Worm (Caenorhabditis elegans) whole organism, early embryonic: ENCODE data around the gene lgmn-1.

Source experiments
- B0310.2 ChIP-seq: sonication (generic microtip); optimal IDR thresholded peaks from 2 replicates; lab custom pipeline; 2016; ENCODE audit warnings: mild to moderate bottlenecking, missing genetic modification characterization, missing compliant biosample characterization
- F13C5.2 ChIP-seq: sonication (generic microtip); optimal IDR thresholded peaks from 2 replicates; lab custom pipeline; 2017; ENCODE audit warnings: mild to moderate bottlenecking, missing genetic modification characterization, inconsistent platforms, missing compliant biosample characterization
- aly-1 ChIP-seq: sonication (generic microtip); optimal IDR thresholded peaks from 2 replicates; lab custom pipeline; 2016; ENCODE audit warnings: missing genetic modification characterization, missing compliant biosample characterization
- ama-1 ChIP-seq: fragments of 150-350 bp; optimal IDR thresholded peaks from 2 replicates; lab custom pipeline; 2014
- ceh-13 ChIP-seq: fragments of 200-800 bp; sonication (Bioruptor generic); optimal IDR thresholded peaks from 2 replicates; lab custom pipeline; 2018; ENCODE audit warnings: mild to moderate bottlenecking, missing genetic modification characterization, missing compliant biosample characterization
- ceh-36 ChIP-seq: sonication (generic microtip); optimal IDR thresholded peaks from 2 replicates; lab custom pipeline; 2016; ENCODE audit warnings: missing genetic modification characterization, inconsistent platforms, missing compliant biosample characterization
- ets-7 ChIP-seq: sonication (generic microtip); optimal IDR thresholded peaks from 2 replicates; lab custom pipeline; 2016; ENCODE audit warnings: missing genotype, missing genetic modification characterization, missing compliant biosample characterization
- flt-1 ChIP-seq: fragments of 200-800 bp; sonication (Bioruptor generic); IDR thresholded peaks from 2 replicates; pipeline ENCODE4 v1.3.6; 2022; ENCODE audit warnings: missing genetic modification characterization, missing compliant biosample characterization
- hmbx-1 ChIP-seq: sonication (generic microtip); optimal IDR thresholded peaks from 2 replicates; lab custom pipeline; 2016; ENCODE audit warnings: mild to moderate bottlenecking, missing genetic modification characterization, missing compliant biosample characterization
- hmg-4 ChIP-seq: fragments of 200-800 bp; sonication (Bioruptor generic); optimal IDR thresholded peaks from 2 replicates; lab custom pipeline; 2018; ENCODE audit warnings: mild to moderate bottlenecking, missing genetic modification characterization, missing compliant biosample characterization
- hnd-1 ChIP-seq: sonication (generic microtip); optimal IDR thresholded peaks from 2 replicates; lab custom pipeline; 2016; ENCODE audit warnings: missing genetic modification characterization, missing compliant biosample characterization
- pes-1 ChIP-seq: fragments of 200-800 bp; sonication (Bioruptor generic); IDR thresholded peaks from 2 replicates; pipeline ENCODE4 v1.3.6; 2022; ENCODE audit warnings: missing genetic modification reagents, missing genetic modification characterization, missing compliant biosample characterization
- scrt-1 ChIP-seq: fragments of 200-800 bp; sonication (Bioruptor generic); IDR thresholded peaks from 2 replicates; pipeline ENCODE4 v1.3.6; 2022; ENCODE audit warnings: missing genetic modification characterization, missing compliant biosample characterization
- sea-1 ChIP-seq: fragments of 200-800 bp; sonication (Bioruptor generic); conservative IDR thresholded peaks from 2 replicates; pipeline ENCODE4 v1.3.6; 2022; ENCODE audit warnings: missing genetic modification characterization, missing compliant biosample characterization
- tbx-11 ChIP-seq: fragments of 200-800 bp; sonication (Bioruptor generic); IDR thresholded peaks from 2 replicates; pipeline ENCODE4 v1.3.6; 2022; ENCODE audit warnings: missing genetic modification characterization, missing compliant biosample characterization
- tbx-37 ChIP-seq: fragments of 200-800 bp; sonication (Bioruptor generic); conservative IDR thresholded peaks from 2 replicates; pipeline ENCODE4 v1.3.6; 2022; ENCODE audit warnings: missing genetic modification reagents, missing genetic modification characterization, missing compliant biosample characterization
- tra-4 ChIP-seq: sonication (generic microtip); optimal IDR thresholded peaks from 2 replicates; lab custom pipeline; 2017; ENCODE audit warnings: missing genetic modification characterization, missing compliant biosample characterization

The lgmn-1 gene

DNA sequence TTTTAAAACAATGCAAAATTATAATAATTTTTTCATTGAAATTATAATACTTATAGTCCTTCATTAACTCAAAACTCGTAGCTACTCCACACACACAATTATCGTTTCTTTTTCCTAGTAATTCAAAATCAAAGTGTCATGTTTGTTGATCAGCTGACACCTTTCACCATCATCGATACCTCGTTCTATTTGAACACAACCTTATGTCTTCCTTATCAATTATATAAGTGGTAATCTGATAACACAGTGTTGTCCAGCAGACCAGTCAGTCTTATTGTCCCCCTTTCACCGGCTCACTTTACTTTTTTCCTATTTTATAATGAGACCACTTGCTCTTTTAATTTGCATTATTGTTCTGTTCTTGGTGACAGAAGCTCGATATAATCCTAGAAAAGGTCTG, at the start of gene lgmn-1, which contains the start of gene T28H10.2:
Gene lgmn-1, plus strand, starts transcription at position 284 of the 400 bp plus-strand sequence.
Gene T28H10.2, minus strand, starts transcription at position 177 of the 400 bp plus-strand sequence.
- no peak for TF ChIP-seq hnd-1
- TF ChIP-seq hmbx-1 (tag; lab: Kevin White, UChicago) = no peak
- no peak for TF ChIP-seq ama-1 (lab: Kevin White, UChicago)
- no peak for TF ChIP-seq scrt-1 (GFP tag; lab: Robert Waterston, UW)
- no peak for TF ChIP-seq pes-1 (GFP tag; lab: Robert Waterston, UW)
- no peak for TF ChIP-seq ceh-13 (GFP tag; lab: Kevin White, UChicago)
- TF ChIP-seq flt-1 = no peak
- TF ChIP-seq tbx-11 = no peak
- no peak for TF ChIP-seq hmg-4 (GFP tag; lab: Kevin White, UChicago)
- no peak for TF ChIP-seq sea-1 (GFP tag; lab: Robert Waterston, UW)
- TF ChIP-seq F13C5.2 = no peak
- TF ChIP-seq ets-7 (tag; lab: Kevin White, UChicago) = no peak
- no peak for TF ChIP-seq ceh-36 (tag; lab: Kevin White, UChicago)
- no peak for TF ChIP-seq tbx-37 (GFP tag; lab: Robert Waterston, UW)
- no peak for TF ChIP-seq aly-1
- no peak for TF ChIP-seq B0310.2 (tag; lab: Kevin White, UChicago)
- TF ChIP-seq tra-4 (tag; lab: Kevin White, UChicago) = no peak

- TF ChIP-seq hmg-4 (GFP tag; lab: Kevin White, UChicago) (peak; percentile 43), flt-1 (no peak), aly-1 (no peak), ceh-36 (tag; lab: Kevin White, UChicago) (no peak), pes-1 (GFP tag; lab: Robert Waterston, UW) (no peak)
Measured at ce11 chrV:12465399-12465798, 47.5 kb upstream of the lgmn-1 start.

- no peak for TF ChIP-seq hmg-4 (GFP tag; lab: Kevin White, UChicago)
- no peak for TF ChIP-seq hmbx-1 (tag; lab: Kevin White, UChicago)
- no peak for TF ChIP-seq tbx-11
- TF ChIP-seq sea-1 (GFP tag; lab: Robert Waterston, UW) = no peak
- TF ChIP-seq B0310.2 (tag; lab: Kevin White, UChicago) = no peak
- TF ChIP-seq F13C5.2 = no peak
- no peak for TF ChIP-seq tra-4 (tag; lab: Kevin White, UChicago)
- no peak for TF ChIP-seq ceh-36 (tag; lab: Kevin White, UChicago)
- no peak for TF ChIP-seq ceh-13 (GFP tag; lab: Kevin White, UChicago)
- TF ChIP-seq ets-7 (tag; lab: Kevin White, UChicago) = no peak
- TF ChIP-seq hnd-1 = no peak
- TF ChIP-seq aly-1 = no peak
- TF ChIP-seq ama-1 (lab: Kevin White, UChicago) = no peak
- TF ChIP-seq scrt-1 (GFP tag; lab: Robert Waterston, UW) = no peak
- TF ChIP-seq flt-1 = no peak
- no peak for TF ChIP-seq tbx-37 (GFP tag; lab: Robert Waterston, UW)
- TF ChIP-seq pes-1 (GFP tag; lab: Robert Waterston, UW) = no peak
Measured at ce11 chrV:12466653-12467052, 46.2 kb upstream of the lgmn-1 start.

ce11 chrV:12467755-12468154, 45.1 kb upstream of the lgmn-1 start:
- TF ChIP-seq hmbx-1 (tag; lab: Kevin White, UChicago) (no peak), scrt-1 (GFP tag; lab: Robert Waterston, UW) (no peak), flt-1 (no peak), pes-1 (GFP tag; lab: Robert Waterston, UW) (no peak), tra-4 (tag; lab: Kevin White, UChicago) (no peak), tbx-11 (no peak), ets-7 (tag; lab: Kevin White, UChicago) (no peak), hmg-4 (GFP tag; lab: Kevin White, UChicago) (no peak), sea-1 (GFP tag; lab: Robert Waterston, UW) (no peak), B0310.2 (tag; lab: Kevin White, UChicago) (no peak), ama-1 (lab: Kevin White, UChicago) (no peak), hnd-1 (no peak), F13C5.2 (no peak), ceh-13 (GFP tag; lab: Kevin White, UChicago) (no peak), aly-1 (no peak), ceh-36 (tag; lab: Kevin White, UChicago) (no peak), tbx-37 (GFP tag; lab: Robert Waterston, UW) (no peak)

- TF ChIP-seq hmg-4 (GFP tag; lab: Kevin White, UChicago) (no peak), tbx-37 (GFP tag; lab: Robert Waterston, UW) (no peak)
Measured at ce11 chrV:12468363-12468762, 44.5 kb upstream of the lgmn-1 start, which contains the start of gene F28C1.3. Gene F28C1.3 (plus strand): TSS chrV:12468663.

- no peak for TF ChIP-seq scrt-1 (GFP tag; lab: Robert Waterston, UW)
- TF ChIP-seq tra-4 (tag; lab: Kevin White, UChicago) = no peak
Measured at ce11 chrV:12470324-12470723, 42.5 kb upstream of the lgmn-1 start.

DNA sequence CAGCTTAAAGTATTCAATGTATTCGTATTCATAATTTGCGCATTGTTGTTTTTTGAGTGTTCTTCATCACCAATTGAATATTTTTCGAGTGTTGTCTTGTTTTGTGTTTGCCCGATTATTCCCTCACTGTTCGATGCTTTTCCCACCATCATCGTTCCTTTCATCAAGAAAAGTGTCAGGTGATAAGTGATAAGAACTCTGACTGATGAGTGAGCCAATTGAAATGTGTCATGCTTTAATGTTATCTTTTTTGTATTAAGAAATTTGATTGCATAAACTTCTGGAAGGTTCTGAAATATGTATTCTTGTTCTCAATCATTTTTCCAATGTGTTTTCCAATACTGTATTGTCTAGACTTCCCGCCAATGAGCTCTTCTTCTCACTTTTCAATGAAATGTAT, 37.5 kb upstream of the lgmn-1 start:
- TF ChIP-seq pes-1 (GFP tag; lab: Robert Waterston, UW) = no peak
- no peak for TF ChIP-seq F13C5.2
- TF ChIP-seq hnd-1 = no peak
- TF ChIP-seq ceh-13 (GFP tag; lab: Kevin White, UChicago) = no peak
- no peak for TF ChIP-seq scrt-1 (GFP tag; lab: Robert Waterston, UW)
- no peak for TF ChIP-seq flt-1
- TF ChIP-seq B0310.2 (tag; lab: Kevin White, UChicago) = no peak
- no peak for TF ChIP-seq ama-1 (lab: Kevin White, UChicago)
- no peak for TF ChIP-seq tbx-37 (GFP tag; lab: Robert Waterston, UW)
- no peak for TF ChIP-seq hmbx-1 (tag; lab: Kevin White, UChicago)
- TF ChIP-seq tbx-11 = no peak
- TF ChIP-seq ceh-36 (tag; lab: Kevin White, UChicago) = no peak
- TF ChIP-seq aly-1 = no peak
- TF ChIP-seq sea-1 (GFP tag; lab: Robert Waterston, UW) = no peak
- no peak for TF ChIP-seq hmg-4 (GFP tag; lab: Kevin White, UChicago)
- TF ChIP-seq tra-4 (tag; lab: Kevin White, UChicago) = no peak
- TF ChIP-seq ets-7 (tag; lab: Kevin White, UChicago) = no peak
